Fruit fly (Drosophila melanogaster) whole organism, embryonic: Measurements from ENCODE around the gene CG42540.

Experiments
- Blimp-1 ChIP-seq: fragments of 200-800 bp; sonication (Bioruptor generic); optimal IDR thresholded peaks from 3 replicates; lab custom pipeline; 2018; ENCODE audit warnings: missing biosample characterization, missing genetic modification characterization, mild to moderate bottlenecking, moderate library complexity, missing genetic modification reagents
- BtbVII ChIP-seq: fragments of 200-800 bp; sonication (Bioruptor generic); optimal IDR thresholded peaks from 3 replicates; lab custom pipeline; 2017; ENCODE audit warnings: missing biosample characterization, mild to moderate bottlenecking, missing genetic modification characterization
- CG10209 ChIP-seq: fragments of 200-800 bp; sonication (Bioruptor generic); optimal IDR thresholded peaks from 3 replicates; lab custom pipeline; 2017; ENCODE audit warnings: missing biosample characterization, mild to moderate bottlenecking, missing genetic modification characterization, missing genetic modification reagents
- CG10979 ChIP-seq: fragments of 200-800 bp; sonication (Bioruptor generic); optimal IDR thresholded peaks from 2 replicates; lab custom pipeline; 2018; ENCODE audit warnings: missing biosample characterization, mild to moderate bottlenecking, missing genetic modification characterization, moderate library complexity
- CG12071 ChIP-seq: fragments of 200-800 bp; sonication (Bioruptor generic); optimal IDR thresholded peaks from 3 replicates; lab custom pipeline; 2018; ENCODE audit warnings: missing biosample characterization, mild to moderate bottlenecking, missing genetic modification characterization
- CG12236 ChIP-seq: fragments of 200-800 bp; sonication (Bioruptor generic); optimal IDR thresholded peaks from 2 replicates; lab custom pipeline; 2016; ENCODE audit warnings: missing biosample characterization, missing genetic modification characterization
- CG12391 ChIP-seq: fragments of 200-800 bp; sonication (Bioruptor generic); optimal IDR thresholded peaks from 3 replicates; lab custom pipeline; 2018; ENCODE audit warnings: missing biosample characterization, mild to moderate bottlenecking, missing genetic modification characterization, moderate library complexity
- CG12942 ChIP-seq: fragments of 200-800 bp; sonication (Bioruptor generic); optimal IDR thresholded peaks from 3 replicates; lab custom pipeline; 2016; ENCODE audit warnings: missing biosample characterization, missing genetic modification characterization
- CG15073 ChIP-seq: fragments of 200-800 bp; sonication (Bioruptor generic); optimal IDR thresholded peaks from 2 replicates; lab custom pipeline; 2016; ENCODE audit warnings: missing biosample characterization, missing genetic modification characterization
- CG1529 ChIP-seq: fragments of 200-800 bp; sonication (Bioruptor generic); optimal IDR thresholded peaks from 3 replicates; lab custom pipeline; 2018; ENCODE audit warnings: missing biosample characterization, missing genetic modification characterization
- CG18262 ChIP-seq: fragments of 200-800 bp; optimal IDR thresholded peaks from 3 replicates; lab custom pipeline; 2019; ENCODE audit warnings: missing biosample characterization, mild to moderate bottlenecking, missing genetic modification characterization, moderate library complexity
- CG2129 ChIP-seq: fragments of 200-800 bp; sonication (Bioruptor generic); IDR thresholded peaks from 2 replicates; pipeline ENCODE4 v1.3.6; 2022; ENCODE audit warnings: missing biosample characterization, missing genetic modification characterization; ENCODE audit not compliant: partially characterized antibody
- CG2199 ChIP-seq: fragments of 200-800 bp; sonication (Bioruptor generic); IDR thresholded peaks from 3 replicates; pipeline ENCODE4 v1.3.6; 2022; ENCODE audit warnings: missing biosample characterization, missing genetic modification characterization
- CG30403 ChIP-seq: fragments of 200-800 bp; sonication (Bioruptor generic); optimal IDR thresholded peaks from 3 replicates; lab custom pipeline; 2016; ENCODE audit warnings: missing biosample characterization, missing genetic modification characterization
- CG33557 ChIP-seq: fragments of 200-800 bp; sonication (Bioruptor generic); optimal IDR thresholded peaks from 2 replicates; lab custom pipeline; 2019; ENCODE audit warnings: missing biosample characterization, mild to moderate bottlenecking, missing genetic modification characterization, moderate library complexity
- CG34224 ChIP-seq: fragments of 200-800 bp; sonication (Bioruptor generic); IDR thresholded peaks from 3 replicates; pipeline ENCODE4 v1.3.6; 2022; ENCODE audit warnings: missing biosample characterization, missing genetic modification characterization; ENCODE audit not compliant: partially characterized antibody
- CG3726 ChIP-seq: fragments of 200-800 bp; sonication (Bioruptor generic); IDR thresholded peaks from 3 replicates; pipeline ENCODE4, ENCODE4 v1.3.6; 2022; ENCODE audit warnings: missing biosample characterization, missing genetic modification characterization
- CG4328 ChIP-seq: fragments of 200-800 bp; sonication (Bioruptor generic); optimal IDR thresholded peaks from 3 replicates; lab custom pipeline; 2017; ENCODE audit warnings: missing biosample characterization, missing genetic modification reagents, missing genetic modification characterization
- CG7786 ChIP-seq: fragments of 200-800 bp; sonication (Bioruptor generic); optimal IDR thresholded peaks from 2 replicates; lab custom pipeline; 2016; ENCODE audit warnings: missing biosample characterization, missing genetic modification characterization
- CG7839 ChIP-seq: fragments of 200-800 bp; sonication (Bioruptor generic); optimal IDR thresholded peaks from 3 replicates; lab custom pipeline; 2018; ENCODE audit warnings: missing biosample characterization, mild to moderate bottlenecking, missing genetic modification characterization, moderate library complexity
- CG8281 ChIP-seq: fragments of 200-800 bp; sonication (Bioruptor generic); optimal IDR thresholded peaks from 2 replicates; lab custom pipeline; 2018; ENCODE audit warnings: missing biosample characterization, mild to moderate bottlenecking, missing genetic modification characterization, moderate library complexity
- CG9817 ChIP-seq: fragments of 200-800 bp; sonication (Bioruptor generic); optimal IDR thresholded peaks from 2 replicates; lab custom pipeline; 2018; ENCODE audit warnings: missing biosample characterization, mild to moderate bottlenecking, missing genetic modification characterization, moderate library complexity
- Dad ChIP-seq: fragments of 200-800 bp; sonication (Bioruptor generic); optimal IDR thresholded peaks from 3 replicates; lab custom pipeline; 2016; ENCODE audit warnings: missing biosample characterization, missing genetic modification characterization
- Dek ChIP-seq: fragments of 200-800 bp; sonication (Bioruptor generic); optimal IDR thresholded peaks from 3 replicates; lab custom pipeline; 2019; ENCODE audit warnings: missing biosample characterization, mild to moderate bottlenecking, missing genetic modification characterization, moderate library complexity
- Gug ChIP-seq: fragments of 200-800 bp; sonication (Bioruptor generic); IDR thresholded peaks from 4 replicates; pipeline ENCODE4 v1.3.6; 2022; ENCODE audit warnings: missing biosample characterization, missing genetic modification characterization
- HHEX ChIP-seq: fragments of 200-800 bp; sonication (Bioruptor generic); optimal IDR thresholded peaks from 3 replicates; lab custom pipeline; 2017; ENCODE audit warnings: missing biosample characterization, mild to moderate bottlenecking, missing genetic modification characterization, missing genetic modification reagents
- HmgZ ChIP-seq: fragments of 200-800 bp; sonication (Bioruptor generic); optimal IDR thresholded peaks from 2 replicates; lab custom pipeline; 2018; ENCODE audit warnings: missing biosample characterization, mild to moderate bottlenecking, missing genetic modification characterization
- NFAT ChIP-seq: fragments of 200-800 bp; sonication (Bioruptor generic); IDR thresholded peaks from 2 replicates; pipeline ENCODE4 v1.3.6; 2022; ENCODE audit warnings: missing biosample characterization, missing genetic modification characterization
- NfI ChIP-seq: fragments of 200-800 bp; sonication (Bioruptor generic); optimal IDR thresholded peaks from 3 replicates; lab custom pipeline; 2018; ENCODE audit warnings: missing biosample characterization, mild to moderate bottlenecking, missing genetic modification characterization, moderate library complexity
- Rx ChIP-seq: fragments of 200-800 bp; sonication (Bioruptor generic); IDR thresholded peaks from 2 replicates; pipeline ENCODE4 v1.3.6; 2022; ENCODE audit warnings: missing biosample characterization, missing genetic modification characterization
- Sox100B ChIP-seq: fragments of 200-800 bp; sonication (Bioruptor generic); optimal IDR thresholded peaks from 3 replicates; lab custom pipeline; 2018; ENCODE audit warnings: missing biosample characterization, mild to moderate bottlenecking, missing genetic modification characterization
- Sry-δ ChIP-seq: fragments of 200-800 bp; sonication (Bioruptor generic); optimal IDR thresholded peaks from 2 replicates; lab custom pipeline; 2016; ENCODE audit warnings: missing biosample characterization, missing genetic modification characterization
- ara ChIP-seq: fragments of 200-800 bp; sonication (Bioruptor generic); IDR thresholded peaks from 2 replicates; pipeline ENCODE4 v1.3.6; 2022; ENCODE audit warnings: missing biosample characterization, missing genetic modification characterization
- ash1 ChIP-seq: fragments of 200-800 bp; sonication (Bioruptor generic); optimal IDR thresholded peaks from 2 replicates; lab custom pipeline; 2018; ENCODE audit warnings: missing biosample characterization, mild to moderate bottlenecking, missing genetic modification characterization
- eyg ChIP-seq: fragments of 200-800 bp; sonication (Bioruptor generic); optimal IDR thresholded peaks from 3 replicates; lab custom pipeline; 2016; ENCODE audit warnings: missing biosample characterization, missing genetic modification characterization
- fd3F ChIP-seq: fragments of 200-800 bp; sonication (Bioruptor generic); optimal IDR thresholded peaks from 2 replicates; lab custom pipeline; 2018; ENCODE audit warnings: missing biosample characterization, mild to moderate bottlenecking, missing genetic modification characterization, moderate library complexity
- fd96Cb ChIP-seq: fragments of 200-800 bp; sonication (Bioruptor generic); optimal IDR thresholded peaks from 2 replicates; lab custom pipeline; 2018; ENCODE audit warnings: missing biosample characterization, mild to moderate bottlenecking, missing genetic modification characterization, moderate library complexity
- ftz-f1 ChIP-seq: fragments of 200-800 bp; sonication (Bioruptor generic); optimal IDR thresholded peaks from 2 replicates; lab custom pipeline; 2016; ENCODE audit warnings: missing biosample characterization, missing genetic modification characterization
- gem ChIP-seq: fragments of 200-800 bp; sonication (Bioruptor generic); optimal IDR thresholded peaks from 2 replicates; lab custom pipeline; 2019; ENCODE audit warnings: missing biosample characterization, mild to moderate bottlenecking, missing genetic modification characterization, moderate library complexity
- gsb-n ChIP-seq: fragments of 200-800 bp; sonication (Bioruptor generic); optimal IDR thresholded peaks from 3 replicates; lab custom pipeline; 2018; ENCODE audit warnings: missing biosample characterization, mild to moderate bottlenecking, missing genetic modification characterization
- lbe ChIP-seq: fragments of 200-800 bp; sonication (Bioruptor generic); optimal IDR thresholded peaks from 2 replicates; lab custom pipeline; 2016; ENCODE audit warnings: missing biosample characterization, mild to moderate bottlenecking, missing genetic modification characterization
- pho ChIP-seq: fragments of 200-800 bp; sonication (Bioruptor generic); optimal IDR thresholded peaks from 2 replicates; lab custom pipeline; 2016; ENCODE audit warnings: missing biosample characterization, missing genetic modification characterization
- pita ChIP-seq: fragments of 200-800 bp; sonication (Bioruptor generic); optimal IDR thresholded peaks from 2 replicates; lab custom pipeline; 2017; ENCODE audit warnings: missing biosample characterization, mild to moderate bottlenecking, missing genetic modification characterization
- repo ChIP-seq: fragments of 200-800 bp; sonication (Bioruptor generic); optimal IDR thresholded peaks from 2 replicates; lab custom pipeline; 2016; ENCODE audit warnings: missing biosample characterization, missing genetic modification characterization
- run ChIP-seq: fragments of 200-800 bp; sonication (Bioruptor generic); optimal IDR thresholded peaks from 3 replicates; lab custom pipeline; 2018; ENCODE audit warnings: missing biosample characterization, mild to moderate bottlenecking, missing genetic modification characterization
- sim ChIP-seq: fragments of 200-800 bp; sonication (Bioruptor generic); IDR thresholded peaks from 2 replicates; pipeline ENCODE4 v1.3.6; 2022; ENCODE audit warnings: missing biosample characterization, missing genetic modification characterization
- sob ChIP-seq: fragments of 200-800 bp; sonication (Bioruptor generic); IDR thresholded peaks from 2 replicates; pipeline ENCODE4 v1.3.6; 2022; ENCODE audit warnings: missing biosample characterization, missing genetic modification characterization
- tll ChIP-seq, 2 experiments: fragments of 200-800 bp in 1 of 2; fragments of >200 bp in 1 of 2; sonication (Bioruptor generic) in 1 of 2; optimal IDR thresholded peaks; 2 replicates each; lab custom pipeline; 2017 to 2019; ENCODE audit warnings: missing biosample characterization in 2 of 2, missing genetic modification characterization in 2 of 2, mild to moderate bottlenecking in 1 of 2, moderate library complexity in 1 of 2
- toy ChIP-seq: fragments of 200-800 bp; sonication (Bioruptor generic); IDR thresholded peaks from 2 replicates; pipeline ENCODE4 v1.3.6; 2022; ENCODE audit warnings: missing biosample characterization, missing genetic modification characterization
- unc-4 ChIP-seq: fragments of 200-800 bp; sonication (Bioruptor generic); IDR thresholded peaks from 2 replicates; pipeline ENCODE4 v1.3.6; 2022; ENCODE audit warnings: missing biosample characterization, missing genetic modification characterization; ENCODE audit not compliant: partially characterized antibody
- unpg ChIP-seq: fragments of 200-800 bp; sonication (Bioruptor generic); optimal IDR thresholded peaks from 3 replicates; lab custom pipeline; 2018; ENCODE audit warnings: missing biosample characterization, mild to moderate bottlenecking, missing genetic modification characterization, moderate library complexity

Gene CG42540

dm6 chr3L:4603439-4603838 lies 47.6 kb downstream of the CG42540 start:
- TF ChIP-seq CG10209 (GFP tag; lab: Kevin White, UChicago) (peak; percentile 13), gem (tag; lab: Kevin White, UChicago) (peak; percentile 75), CG18262 (peak; percentile 58), Sox100B (peak; percentile 29), CG7839 (tag; lab: Kevin White, UChicago) (peak; percentile 63), eyg (GFP tag; lab: Kevin White, UChicago) (no peak), CG12942 (GFP tag; lab: Kevin White, UChicago) (no peak), ara (GFP tag; lab: Robert Waterston, UW) (peak; percentile 42), CG2129 (GFP tag; lab: Robert Waterston, UW) (no peak), Dek (tag; lab: Kevin White, UChicago) (peak; percentile 48), CG12391 (tag; lab: Kevin White, UChicago) (peak; percentile 55), BtbVII (GFP tag; lab: Kevin White, UChicago) (peak; percentile 45), ash1 (no peak), CG12071 (no peak), CG7786 (GFP tag; lab: Kevin White, UChicago) (no peak), CG10979 (tag; lab: Kevin White, UChicago) (peak; percentile 54), sim (GFP tag; lab: Robert Waterston, UW) (no peak), NfI (GFP tag; lab: Kevin White, UChicago) (no peak), CG8281 (tag; lab: Kevin White, UChicago) (no peak), CG4328 (GFP tag; lab: Kevin White, UChicago) (no peak), NFAT (GFP tag; lab: Robert Waterston, UW) (peak; percentile 17; the same call in 1 of the 2 replicates), fd3F (GFP tag; lab: Kevin White, UChicago) (peak; percentile 38), CG9817 (tag; lab: Kevin White, UChicago) (peak; percentile 37), unc-4 (GFP tag; lab: Robert Waterston, UW) (no peak), CG2199 (GFP tag; lab: Robert Waterston, UW) (no peak), Blimp-1 (GFP tag; lab: Kevin White, UChicago) (peak; percentile 59), ftz-f1 (GFP tag; lab: Kevin White, UChicago) (no peak), CG30403 (GFP tag; lab: Kevin White, UChicago) (peak; percentile 51), tll (GFP tag; optimal IDR thresholded peaks at IDR 0.05; lab: Kevin White, UChicago) (no peak), Sry-δ (GFP tag; lab: Kevin White, UChicago) (no peak), run (tag; lab: Kevin White, UChicago) (no peak), sob (GFP tag; lab: Robert Waterston, UW) (peak; percentile 78), Gug (GFP tag; lab: Robert Waterston, UW) (peak; percentile 11; the same call in 2 of the 4 replicates), pho (no peak), Rx (no peak), HHEX (GFP tag; lab: Kevin White, UChicago) (peak; percentile 48), fd96Cb (tag; lab: Kevin White, UChicago) (peak; percentile 32), HmgZ (tag; lab: Kevin White, UChicago) (no peak), pita (GFP tag; lab: Kevin White, UChicago) (no peak), repo (no peak), CG12236 (GFP tag; lab: Kevin White, UChicago) (no peak), CG15073 (GFP tag; lab: Kevin White, UChicago) (no peak), CG34224 (GFP tag; lab: Robert Waterston, UW) (no peak), CG1529 (peak; percentile 15), lbe (GFP tag; lab: Kevin White, UChicago) (no peak), Dad (GFP tag; lab: Kevin White, UChicago) (no peak), CG33557 (GFP tag; lab: Kevin White, UChicago) (no peak), gsb-n (tag; lab: Kevin White, UChicago) (peak; percentile 49), toy (GFP tag; lab: Robert Waterston, UW) (no peak), unpg (peak; percentile 69), CG3726 (no peak)
